Worm (Caenorhabditis elegans): ENCODE results near the gene C03A3.1.

Gene C03A3.1

DNA sequence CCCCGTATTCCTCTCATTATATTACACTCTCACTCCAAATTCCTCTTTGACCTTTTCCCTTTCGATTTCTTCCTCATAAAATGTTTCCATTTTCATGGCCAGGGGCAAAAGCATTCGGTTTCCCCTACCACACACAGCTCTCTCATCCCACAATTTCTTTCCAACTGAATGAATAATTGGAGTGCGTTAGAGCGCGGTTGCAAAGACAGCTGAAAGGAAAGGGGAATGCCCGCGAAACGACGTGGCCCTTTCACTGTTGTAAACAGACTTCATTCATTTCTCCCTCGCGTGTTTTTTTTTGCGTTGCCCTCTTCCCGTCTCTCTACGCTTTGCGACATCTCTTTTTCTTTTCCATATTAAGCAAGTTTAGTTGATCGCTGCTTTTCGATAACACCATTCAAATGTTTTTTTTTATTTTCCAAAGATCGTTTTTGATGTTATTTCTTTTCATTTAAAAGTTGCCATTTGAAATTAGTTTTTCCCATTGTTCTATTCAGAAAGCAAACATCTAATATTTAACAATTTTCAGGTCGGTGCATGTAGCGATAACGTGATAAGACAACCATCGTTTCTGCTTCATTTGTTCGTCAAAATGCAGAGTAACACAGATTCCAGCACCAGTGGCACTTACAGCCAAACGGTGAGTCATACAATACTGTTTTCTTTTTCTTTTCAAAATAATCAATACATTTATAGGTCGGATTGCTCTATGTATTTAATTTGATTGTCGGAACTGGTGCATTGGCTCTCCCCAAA is 5.3 kb downstream of the C03A3.1 start, which contains the start of gene C03A3.2:
Gene C03A3.2 (plus strand): TSS at position 530 of the 756 bp plus-strand sequence.
- TF ChIP-seq nhr-11 (tag; optimal IDR thresholded peaks at IDR 0.05) = no peak
- TF ChIP-seq nhr-21 (tag; optimal IDR thresholded peaks at IDR 0.05) = no peak
- TF ChIP-seq gmeb-1 (tag; optimal IDR thresholded peaks at IDR 0.05) = no peak
- no peak for TF ChIP-seq mbf-1 (tag; optimal IDR thresholded peaks at IDR 0.05)
- peak; percentile 73 for TF ChIP-seq F13H6.1 (tag; optimal IDR thresholded peaks at IDR 0.05)
- TF ChIP-seq egl-27 (tag; optimal IDR thresholded peaks at IDR 0.05) = peak; percentile 35
- peak; percentile 63 for TF ChIP-seq mab-5 (tag; optimal IDR thresholded peaks at IDR 0.05)
- TF ChIP-seq nhr-6 (tag; optimal IDR thresholded peaks at IDR 0.05) = peak; percentile 24
- TF ChIP-seq nhr-25 (tag; optimal IDR thresholded peaks at IDR 0.05) = peak; percentile 75
- TF ChIP-seq nhr-129 (tag; optimal IDR thresholded peaks at IDR 0.05) = peak; percentile 88
- TF ChIP-seq dmd-4 (tag; optimal IDR thresholded peaks at IDR 0.05) = no peak
- TF ChIP-seq ztf-11 (tag; optimal IDR thresholded peaks at IDR 0.05) = no peak
- no peak for TF ChIP-seq skn-1 (tag; optimal IDR thresholded peaks at IDR 0.05)
- peak; percentile 66 for TF ChIP-seq sma-9 (GFP tag; optimal IDR thresholded peaks at IDR 0.05)
- no peak for TF ChIP-seq sma-9 (tag; optimal IDR thresholded peaks at IDR 0.05)
- no peak for TF ChIP-seq ztf-4 (tag; optimal IDR thresholded peaks at IDR 0.05)
- no peak for TF ChIP-seq nhr-23 (tag; optimal IDR thresholded peaks at IDR 0.05)
- no peak for TF ChIP-seq alr-1 (tag; optimal IDR thresholded peaks at IDR 0.05)
- TF ChIP-seq sem-4 (tag; optimal IDR thresholded peaks at IDR 0.05) = peak; percentile 49
- no peak for TF ChIP-seq elt-1 (tag; optimal IDR thresholded peaks at IDR 0.05)
- no peak for TF ChIP-seq sma-3 (GFP tag; optimal IDR thresholded peaks at IDR 0.05)
- peak in 1 of 2 experiments; percentile 62 for TF ChIP-seq mdl-1 (tag; optimal IDR thresholded peaks at IDR 0.05)
- TF ChIP-seq ztf-1 (GFP tag; conservative IDR thresholded peaks at IDR 0.05) = no peak
- no peak for TF ChIP-seq elt-3 (tag; optimal IDR thresholded peaks at IDR 0.05)
- TF ChIP-seq peb-1 (tag; optimal IDR thresholded peaks at IDR 0.05) = no peak
- TF ChIP-seq lin-13 (GFP tag; optimal IDR thresholded peaks at IDR 0.05) = peak; percentile 67
- no peak for TF ChIP-seq unc-39 (tag; optimal IDR thresholded peaks at IDR 0.05)
- peak; percentile 75 for TF ChIP-seq zag-1 (tag; optimal IDR thresholded peaks at IDR 0.05)
- TF ChIP-seq fos-1 (tag; optimal IDR thresholded peaks at IDR 0.05) = peak; percentile 58
- TF ChIP-seq C34F6.9 (tag; optimal IDR thresholded peaks at IDR 0.05) = peak; percentile 86
- TF ChIP-seq R02D3.7 (tag; optimal IDR thresholded peaks at IDR 0.05) = no peak
- no peak for TF ChIP-seq nhr-10 (tag; optimal IDR thresholded peaks at IDR 0.05)
- TF ChIP-seq lin-11 (tag; optimal IDR thresholded peaks at IDR 0.05) = peak; percentile 80
- peak; percentile 58 for TF ChIP-seq blmp-1 (tag; optimal IDR thresholded peaks at IDR 0.05; ENCODE audit: insufficient read depth)
- no peak for TF ChIP-seq ZK546.5 (tag; optimal IDR thresholded peaks at IDR 0.05)
- no peak for TF ChIP-seq ama-1 (optimal IDR thresholded peaks at IDR 0.05)
- peak; percentile 55 for TF ChIP-seq snpc-4 (tag; optimal IDR thresholded peaks at IDR 0.05)
- TF ChIP-seq nhr-77 (tag; optimal IDR thresholded peaks at IDR 0.05) = no peak
- TF ChIP-seq nhr-237 (tag; optimal IDR thresholded peaks at IDR 0.05) = no peak
- no peak for TF ChIP-seq aly-2 (tag; optimal IDR thresholded peaks at IDR 0.05)
- no peak for TF ChIP-seq unc-62 (GFP tag; optimal IDR thresholded peaks at IDR 0.05)
- TF ChIP-seq lsy-2 (tag; optimal IDR thresholded peaks at IDR 0.05) = peak in 1 of 2 experiments; percentile 74
- no peak for TF ChIP-seq Y55F3AM.14 (GFP tag; optimal IDR thresholded peaks at IDR 0.05)
- peak; percentile 39 for TF ChIP-seq ceh-16 (tag; optimal IDR thresholded peaks at IDR 0.05)
- no peak for TF ChIP-seq nhr-12 (tag; optimal IDR thresholded peaks at IDR 0.05)
- TF ChIP-seq unc-55 (GFP tag; optimal IDR thresholded peaks at IDR 0.05) = peak; percentile 82
- TF ChIP-seq crh-2 (tag; optimal IDR thresholded peaks at IDR 0.05) = peak; percentile 87
- TF ChIP-seq ceh-82 (tag; optimal IDR thresholded peaks at IDR 0.05) = no peak
- TF ChIP-seq lin-39 (tag; optimal IDR thresholded peaks at IDR 0.05) = no peak
